Worm (Caenorhabditis elegans) whole organism, mixed stage, embryonic: ENCODE results near the gene D1014.5.

Experiments used
- blmp-1 ChIP-seq: fragments of 150-350 bp; optimal IDR thresholded peaks from 2 replicates; lab custom pipeline; 2014; ENCODE audit warnings: missing biosample characterization, missing genetic modification characterization
- ceh-43 ChIP-seq: fragments of 200-800 bp; sonication (Bioruptor generic); optimal IDR thresholded peaks from 2 replicates; lab custom pipeline; 2018; ENCODE audit warnings: mild to moderate bottlenecking, missing genetic modification characterization, moderate library complexity, missing compliant biosample characterization
- ces-1 ChIP-seq: fragments of 150-350 bp; optimal IDR thresholded peaks from 2 replicates; lab custom pipeline; 2014; ENCODE audit warnings: missing biosample characterization, missing genetic modification reagents, missing genetic modification characterization
- lsy-2 ChIP-seq: fragments of 150-350 bp; optimal IDR thresholded peaks from 2 replicates; lab custom pipeline; 2014; ENCODE audit warnings: missing biosample characterization, missing genetic modification characterization
- mls-2 ChIP-seq: sonication (generic microtip); optimal IDR thresholded peaks from 2 replicates; lab custom pipeline; 2016; ENCODE audit warnings: mild to moderate bottlenecking, missing genetic modification characterization, moderate library complexity, missing compliant biosample characterization
- nhr-12 ChIP-seq: fragments of 150-350 bp; optimal IDR thresholded peaks from 2 replicates; lab custom pipeline; 2014; ENCODE audit warnings: missing biosample characterization, missing genetic modification characterization
- nhr-237 ChIP-seq: fragments of 150-350 bp; optimal IDR thresholded peaks from 2 replicates; lab custom pipeline; 2014; ENCODE audit warnings: missing biosample characterization, missing genetic modification characterization
- nhr-28 ChIP-seq: fragments of 150-350 bp; optimal IDR thresholded peaks from 2 replicates; lab custom pipeline; 2014; ENCODE audit warnings: missing biosample characterization, missing genetic modification characterization
- pha-4 ChIP-seq: fragments of 150-350 bp; optimal IDR thresholded peaks from 2 replicates; lab custom pipeline; 2018; ENCODE audit warnings: missing biosample characterization, missing genetic modification reagents, missing genetic modification characterization
- snpc-4 ChIP-seq: fragments of 150-350 bp; optimal IDR thresholded peaks from 2 replicates; lab custom pipeline; 2014; ENCODE audit warnings: missing biosample characterization, missing genetic modification characterization
- unc-39 ChIP-seq: fragments of 150-350 bp; optimal IDR thresholded peaks from 2 replicates; lab custom pipeline; 2014; ENCODE audit warnings: missing biosample characterization, missing genetic modification characterization
- unc-62 ChIP-seq: fragments of 150-350 bp; optimal IDR thresholded peaks from 2 replicates; lab custom pipeline; 2014; ENCODE audit warnings: missing biosample characterization, missing genetic modification reagents, missing genetic modification characterization

- TF ChIP-seq ces-1 (GFP tag; lab: Kevin White, UChicago) (peak; percentile 32), snpc-4 (no peak), pha-4 (tag; lab: Kevin White, UChicago) (no peak), nhr-12 (tag; lab: Kevin White, UChicago) (no peak), blmp-1 (tag; lab: Kevin White, UChicago) (no peak), mls-2 (tag; lab: Kevin White, UChicago) (no peak), ceh-43 (GFP tag; lab: Kevin White, UChicago) (no peak), nhr-28 (tag; lab: Kevin White, UChicago) (no peak), unc-62 (no peak), unc-39 (no peak), nhr-237 (tag; lab: Kevin White, UChicago) (no peak), lsy-2 (tag; lab: Kevin White, UChicago) (no peak)
These were observed 44.9 kb downstream of the D1014.5 start, which contains the start of gene F20D6.8 for ce11 chrV:8168219-8168962.
